Worm (Caenorhabditis elegans) whole organism, L4 larva: Measurements from ENCODE around the gene srt-63.

Source experiments
- F10B5.3 ChIP-seq: sonication (generic microtip); optimal IDR thresholded peaks from 2 replicates; lab custom pipeline; 2016; ENCODE audit warnings: mild to moderate bottlenecking, missing genetic modification characterization, missing compliant biosample characterization
- F26F4.8 ChIP-seq: fragments of 200-800 bp; sonication (Bioruptor generic); conservative IDR thresholded peaks from 2 replicates; pipeline ENCODE4 v1.3.6; 2022; ENCODE audit warnings: missing genetic modification characterization, missing compliant biosample characterization
- F37D6.2 ChIP-seq: sonication (generic microtip); optimal IDR thresholded peaks from 2 replicates; lab custom pipeline; 2016; ENCODE audit warnings: mild to moderate bottlenecking, missing genetic modification characterization, missing compliant biosample characterization
- F44E2.7 ChIP-seq: fragments of 200-800 bp; sonication (Bioruptor generic); IDR thresholded peaks from 2 replicates; pipeline ENCODE4 v2.1.2; 2022; ENCODE audit warnings: missing genetic modification characterization, missing compliant biosample characterization
- R02D3.7 ChIP-seq: fragments of 150-350 bp; sonication (generic microtip); optimal IDR thresholded peaks from 3 replicates; lab custom pipeline; 2014; ENCODE audit warnings: missing biosample characterization, missing genetic modification characterization
- ZK546.5 ChIP-seq, 2 experiments: sonication (generic microtip); optimal IDR thresholded peaks; 2 replicates each; lab custom pipeline; 2017; ENCODE audit warnings: missing biosample characterization in 2 of 2, missing genetic modification characterization in 2 of 2
- ceh-32 ChIP-seq: sonication (generic microtip); optimal IDR thresholded peaks from 2 replicates; lab custom pipeline; 2016; ENCODE audit warnings: mild to moderate bottlenecking, missing genetic modification characterization, missing compliant biosample characterization; ENCODE audit not compliant: poor library complexity
- ceh-62 ChIP-seq: sonication (generic microtip); optimal IDR thresholded peaks from 2 replicates; lab custom pipeline; 2017; ENCODE audit warnings: missing biosample characterization, missing genetic modification characterization
- ces-1 ChIP-seq: fragments of 150-350 bp; sonication (generic microtip); optimal IDR thresholded peaks from 4 replicates; lab custom pipeline; 2014; ENCODE audit warnings: missing biosample characterization, missing genetic modification reagents, missing genetic modification characterization
- daf-8 ChIP-seq: fragments of 200-800 bp; sonication (Bioruptor generic); IDR thresholded peaks from 2 replicates; pipeline ENCODE4 v1.3.6; 2022; ENCODE audit warnings: missing genetic modification characterization, missing compliant biosample characterization
- dmd-8 ChIP-seq: fragments of 200-800 bp; sonication (Bioruptor generic); IDR thresholded peaks from 2 replicates; pipeline ENCODE4 v1.3.6; 2022; ENCODE audit warnings: missing genetic modification characterization, missing compliant biosample characterization
- dve-1 ChIP-seq: sonication (generic microtip); optimal IDR thresholded peaks from 2 replicates; lab custom pipeline; 2017; ENCODE audit warnings: antibody characterized with exemption, mild to moderate bottlenecking, missing genetic modification characterization, missing compliant biosample characterization; ENCODE audit not compliant: insufficient read depth
- egl-27 ChIP-seq: sonication (generic microtip); optimal IDR thresholded peaks from 3 replicates; lab custom pipeline; 2017; ENCODE audit warnings: missing biosample characterization, missing genetic modification reagents, missing genetic modification characterization
- fkh-10 ChIP-seq: fragments of 150-350 bp; optimal IDR thresholded peaks from 2 replicates; lab custom pipeline; 2014; ENCODE audit warnings: missing biosample characterization, missing genetic modification reagents, missing genetic modification characterization
- hif-1 ChIP-seq, 2 experiments: sonication (generic microtip); optimal IDR thresholded peaks; 2 replicates each; lab custom pipeline; 2016 to 2017; ENCODE audit warnings: missing compliant biosample characterization in 2 of 2, missing genetic modification characterization in 2 of 2, missing genetic modification reagents in 2 of 2, missing genotype in 2 of 2, mild to moderate bottlenecking in 1 of 2
- lin-1 ChIP-seq: fragments of 200-800 bp; sonication (Bioruptor generic); IDR thresholded peaks from 2 replicates; pipeline ENCODE4 v1.3.6; 2022; ENCODE audit warnings: missing genetic modification reagents, missing genetic modification characterization, missing compliant biosample characterization
- lin-13 ChIP-seq: fragments of 150-350 bp; optimal IDR thresholded peaks from 2 replicates; lab custom pipeline; 2014; ENCODE audit warnings: missing biosample characterization, missing genetic modification reagents, missing genetic modification characterization
- lin-39 ChIP-seq: fragments of 150-350 bp; optimal IDR thresholded peaks from 2 replicates; lab custom pipeline; 2014; ENCODE audit warnings: missing biosample characterization, missing genetic modification reagents, missing genetic modification characterization
- lir-3 ChIP-seq: sonication (generic microtip); optimal IDR thresholded peaks from 2 replicates; lab custom pipeline; 2016; ENCODE audit warnings: mild to moderate bottlenecking, missing genetic modification characterization, missing compliant biosample characterization
- lsy-2 ChIP-seq, 2 experiments: fragments of 150-350 bp in 1 of 2; sonication (generic microtip) in 1 of 2; optimal IDR thresholded peaks; 2 replicates each; lab custom pipeline; 2014 to 2017; ENCODE audit warnings: missing biosample characterization in 2 of 2, missing genetic modification characterization in 2 of 2
- madf-9 ChIP-seq: fragments of 200-800 bp; sonication (Bioruptor generic); conservative IDR thresholded peaks from 2 replicates; pipeline ENCODE4 v1.3.6; 2022; ENCODE audit warnings: missing genetic modification reagents, missing genetic modification characterization, missing compliant biosample characterization
- mdl-1 ChIP-seq, 2 experiments: fragments of 150-350 bp in 1 of 2; sonication (generic microtip) in 1 of 2; optimal IDR thresholded peaks; 2 replicates each; lab custom pipeline; 2014 to 2017; ENCODE audit warnings: missing biosample characterization in 2 of 2, missing genetic modification characterization in 2 of 2
- mdt-29 ChIP-seq: fragments of 200-800 bp; sonication (Bioruptor generic); IDR thresholded peaks from 2 replicates; pipeline ENCODE4 v1.3.6; 2022; ENCODE audit warnings: missing genetic modification reagents, missing genetic modification characterization, missing compliant biosample characterization
- mep-1 ChIP-seq: fragments of 150-350 bp; sonication (generic microtip); optimal IDR thresholded peaks from 3 replicates; lab custom pipeline; 2014; ENCODE audit warnings: missing biosample characterization, missing genetic modification characterization
- mes-2 ChIP-seq: sonication (generic microtip); optimal IDR thresholded peaks from 2 replicates; lab custom pipeline; 2016; ENCODE audit warnings: missing genotype, mild to moderate bottlenecking, missing genetic modification characterization, missing compliant biosample characterization; ENCODE audit not compliant: poor library complexity, severe bottlenecking
- nhr-11 ChIP-seq: fragments of 150-350 bp; optimal IDR thresholded peaks from 2 replicates; lab custom pipeline; 2014; ENCODE audit warnings: missing biosample characterization, missing genetic modification characterization
- nhr-41 ChIP-seq: fragments of 200-800 bp; sonication (Bioruptor generic); IDR thresholded peaks from 2 replicates; pipeline ENCODE4 v1.3.6; 2022; ENCODE audit warnings: missing genetic modification reagents, missing genetic modification characterization, missing compliant biosample characterization
- nhr-77 ChIP-seq: fragments of 150-350 bp; optimal IDR thresholded peaks from 2 replicates; lab custom pipeline; 2014; ENCODE audit warnings: missing biosample characterization, missing genetic modification characterization
- spr-3 ChIP-seq: fragments of 200-800 bp; sonication (Bioruptor generic); optimal IDR thresholded peaks from 2 replicates; lab custom pipeline; 2018; ENCODE audit warnings: mild to moderate bottlenecking, missing genetic modification characterization, missing compliant biosample characterization
- tag-97 ChIP-seq: fragments of 200-800 bp; sonication (Bioruptor generic); IDR thresholded peaks from 2 replicates; pipeline ENCODE4 v1.3.6; 2022; ENCODE audit warnings: missing genetic modification characterization, missing compliant biosample characterization
- unc-39 ChIP-seq: sonication (generic microtip); optimal IDR thresholded peaks from 2 replicates; lab custom pipeline; 2017; ENCODE audit warnings: missing biosample characterization, missing genetic modification characterization
- unc-62 ChIP-seq, 3 experiments: fragments of 150-350 bp in 1 of 3; sonication (generic microtip); optimal IDR thresholded peaks in 2 of 3; peaks in 1 of 3; 1 replicate in 1 of 3; 2 replicates in 2 of 3; lab custom pipeline; 2014 to 2017; ENCODE audit warnings: missing biosample characterization in 3 of 3, missing genetic modification characterization in 3 of 3, missing genetic modification reagents in 3 of 3, missing genotype in 1 of 3
- vab-7 ChIP-seq: fragments of 200-800 bp; sonication (Bioruptor generic); IDR thresholded peaks from 2 replicates; pipeline ENCODE4 v1.3.6; 2022; ENCODE audit warnings: missing genetic modification reagents, missing genetic modification characterization, missing compliant biosample characterization
- zag-1 ChIP-seq: fragments of 150-350 bp; optimal IDR thresholded peaks from 2 replicates; lab custom pipeline; 2014; ENCODE audit warnings: missing biosample characterization, missing genetic modification characterization
- zfp-2 ChIP-seq: sonication (generic microtip); optimal IDR thresholded peaks from 2 replicates; lab custom pipeline; 2016; ENCODE audit warnings: mild to moderate bottlenecking, missing genetic modification characterization, missing compliant biosample characterization
- zfp-3 ChIP-seq: fragments of 200-800 bp; sonication (Bioruptor generic); conservative IDR thresholded peaks from 2 replicates; pipeline ENCODE4 v1.3.6; 2022; ENCODE audit warnings: missing genetic modification reagents, missing genetic modification characterization, missing compliant biosample characterization
- zip-2 ChIP-seq: fragments of 150-350 bp; optimal IDR thresholded peaks from 2 replicates; lab custom pipeline; 2014; ENCODE audit warnings: missing biosample characterization, missing genetic modification characterization
- ztf-11 ChIP-seq: fragments of 150-350 bp; optimal IDR thresholded peaks from 2 replicates; lab custom pipeline; 2014; ENCODE audit warnings: missing biosample characterization, missing genetic modification characterization

The srt-63 gene

DNA sequence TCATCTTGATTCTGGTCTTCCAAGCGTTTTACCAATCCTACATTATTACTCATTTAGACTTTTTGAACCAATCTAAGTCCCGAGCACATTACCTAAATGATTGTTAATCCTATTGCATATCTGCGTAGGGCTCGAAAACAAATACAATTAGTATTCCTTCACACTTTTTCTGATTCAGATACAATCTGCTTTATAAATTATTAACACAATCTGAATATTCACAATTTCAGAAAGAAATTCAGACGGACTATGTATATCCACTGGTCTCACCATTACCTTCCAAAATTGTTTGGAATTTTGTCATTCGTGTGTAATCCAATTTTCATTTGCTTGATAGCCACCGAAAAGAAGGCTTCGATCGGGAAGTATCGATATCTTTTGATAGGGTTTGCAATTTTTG, 14.8 kb downstream of the srt-63 start, which contains the start of gene srj-11:
srj-11 (plus strand) TSS at position 250 of the 400 bp plus-strand sequence.
- TF ChIP-seq hif-1 (tag; optimal IDR thresholded peaks at IDR 0.05; lab: Kevin White, UChicago) = no peak
- TF ChIP-seq unc-62 (GFP tag; optimal IDR thresholded peaks at IDR 0.05 in 1 of 2; lab: Kevin White, UChicago) = peak in 1 of 2 experiments; percentile 95
- TF ChIP-seq unc-62 (tag; optimal IDR thresholded peaks at IDR 0.05; lab: Kevin White, UChicago) = no peak

DNA sequence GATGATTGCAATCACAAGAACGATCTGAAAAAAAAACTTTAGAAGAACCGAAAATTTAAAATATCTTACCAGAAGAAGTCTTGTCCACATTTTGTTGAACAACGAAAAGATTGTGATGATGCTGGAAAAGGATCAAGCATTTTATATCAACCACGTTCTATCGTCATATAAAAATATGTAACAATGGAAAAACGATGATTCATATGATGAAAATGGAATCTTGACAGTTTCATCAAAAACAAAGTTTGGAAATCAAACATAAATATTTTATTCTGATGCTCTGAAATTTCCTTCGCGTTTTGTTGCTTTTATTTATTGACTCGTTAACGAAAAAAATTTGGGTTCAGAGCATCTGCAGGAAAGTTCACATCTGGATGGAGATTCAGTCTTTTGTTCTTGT, 19.3 kb downstream of the srt-63 start, which contains the start of the genes K08D9.9 and str-16:
K08D9.9 (minus strand) TSS at position 101 of the 400 bp plus-strand sequence.
str-16 (plus strand) TSS at position 266 of the 400 bp plus-strand sequence.
- TF ChIP-seq nhr-77 (no peak), mdt-29 (GFP tag; lab: Robert Waterston, UW) (no peak), mdl-1 (tag; optimal IDR thresholded peaks at IDR 0.05; lab: Kevin White, UChicago) (no peak), lin-13 (no peak), lin-39 (tag; lab: Kevin White, UChicago) (no peak), fkh-10 (GFP tag; lab: Kevin White, UChicago) (no peak), zfp-3 (GFP tag; lab: Robert Waterston, UW) (no peak), mes-2 (no peak), unc-39 (tag; lab: Kevin White, UChicago) (no peak), madf-9 (GFP tag; lab: Robert Waterston, UW) (no peak), R02D3.7 (tag; lab: Kevin White, UChicago) (no peak), lin-1 (GFP tag; lab: Robert Waterston, UW) (no peak), mep-1 (tag; lab: Kevin White, UChicago) (no peak)

DNA sequence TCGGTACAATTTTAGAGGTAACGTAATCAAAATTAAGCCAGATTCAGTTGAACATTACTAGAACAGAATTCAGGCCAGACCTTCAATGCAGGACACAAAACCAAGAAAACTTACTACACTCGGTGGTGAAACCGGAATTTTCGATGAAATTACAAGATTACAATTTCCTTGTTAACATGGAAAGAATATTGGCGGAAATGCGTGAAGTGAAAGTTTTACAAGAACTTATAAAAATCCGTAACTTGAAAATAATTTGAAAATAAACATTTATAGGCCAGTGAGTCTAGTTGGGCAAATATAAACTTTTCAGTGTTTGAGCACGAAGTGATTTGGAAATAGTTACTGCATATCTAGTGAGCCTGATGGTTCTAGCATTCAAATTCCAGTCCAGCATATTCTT, 21.1 kb downstream of the srt-63 start, which contains the start of gene K08D9.6:
K08D9.6 (minus strand) TSS at position 101 of the 400 bp plus-strand sequence.
- TF ChIP-seq lir-3 (tag; lab: Kevin White, UChicago) (no peak), spr-3 (GFP tag; lab: Kevin White, UChicago) (no peak), ZK546.5 (tag; optimal IDR thresholded peaks at IDR 0.05; lab: Kevin White, UChicago) (no peak), zfp-3 (GFP tag; lab: Robert Waterston, UW) (no peak), F44E2.7 (no peak), tag-97 (GFP tag; lab: Robert Waterston, UW) (no peak), dmd-8 (GFP tag; lab: Robert Waterston, UW) (no peak), lin-13 (no peak), daf-8 (GFP tag; lab: Robert Waterston, UW) (no peak), ceh-62 (tag; lab: Kevin White, UChicago) (no peak), F37D6.2 (tag; lab: Kevin White, UChicago) (no peak), nhr-11 (tag; lab: Kevin White, UChicago) (no peak)

DNA sequence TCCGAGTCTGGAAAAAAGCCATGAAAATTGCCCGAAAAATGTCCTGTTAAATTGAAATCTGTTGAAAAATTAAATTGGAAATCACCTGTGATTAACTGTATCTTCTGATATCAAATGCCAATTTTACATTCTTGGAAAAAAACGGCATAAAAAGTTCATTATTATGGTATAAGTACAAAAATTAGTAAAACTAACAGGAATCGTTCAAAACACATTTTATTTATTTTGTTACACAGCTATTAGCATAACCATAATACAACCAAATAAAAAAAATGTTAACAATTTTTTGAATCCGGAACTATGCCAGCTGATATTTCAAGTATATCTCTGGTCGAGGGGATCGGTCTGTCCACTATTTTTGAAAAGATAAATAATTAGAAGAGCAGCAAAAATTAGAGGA, 25.4 kb downstream of the srt-63 start, which contains the start of gene K08D9.10:
K08D9.10 (plus strand) TSS at position 301 of the 400 bp plus-strand sequence.
- TF ChIP-seq dve-1 (tag; lab: Kevin White, UChicago) (no peak), lir-3 (tag; lab: Kevin White, UChicago) (no peak), ces-1 (GFP tag; lab: Kevin White, UChicago) (no peak), F10B5.3 (tag; lab: Kevin White, UChicago) (no peak), egl-27 (no peak), ztf-11 (tag; lab: Kevin White, UChicago) (no peak), zip-2 (tag; lab: Kevin White, UChicago) (no peak), ceh-32 (tag; lab: Kevin White, UChicago) (no peak), F26F4.8 (GFP tag; lab: Robert Waterston, UW) (no peak), nhr-41 (GFP tag; lab: Robert Waterston, UW) (no peak), mes-2 (no peak), zag-1 (no peak), spr-3 (GFP tag; lab: Kevin White, UChicago) (no peak), vab-7 (no peak), zfp-2 (tag; lab: Kevin White, UChicago) (no peak), lsy-2 (tag; optimal IDR thresholded peaks at IDR 0.05; lab: Kevin White, UChicago) (no peak)
